Worm (Caenorhabditis elegans): Measurements from ENCODE around the gene srj-55.

Gene srj-55

DNA sequence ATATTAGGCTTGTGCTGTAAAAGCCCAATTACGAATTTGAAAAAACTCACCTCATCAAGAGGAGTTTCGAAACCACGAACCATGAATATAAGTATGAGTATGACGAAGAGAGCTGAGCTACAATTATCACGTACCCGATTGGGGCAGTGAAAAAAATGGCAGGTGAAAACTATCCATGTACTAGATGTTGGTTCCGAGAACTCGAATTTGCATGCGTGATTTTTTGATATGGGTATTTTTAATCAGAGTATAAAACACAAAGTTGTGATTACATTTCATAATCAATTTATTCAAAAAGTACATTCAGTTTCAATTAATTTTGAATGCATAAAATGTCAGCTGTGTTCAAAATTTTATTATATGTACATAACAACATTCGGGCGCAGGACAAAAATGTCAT lies 43.9 kb downstream of the srj-55 start, which contains the start of gene F54E2.9:
Gene F54E2.9 (minus strand): TSS at position 132 of the 400 bp plus-strand sequence.
- TF ChIP-seq unc-62 (GFP tag; optimal IDR thresholded peaks at IDR 0.05) = no peak
- TF ChIP-seq egl-27 (tag; optimal IDR thresholded peaks at IDR 0.05) = no peak
- TF ChIP-seq lin-39 (tag; optimal IDR thresholded peaks at IDR 0.05) = no peak
- TF ChIP-seq fos-1 (tag; optimal IDR thresholded peaks at IDR 0.05) = no peak
- TF ChIP-seq peb-1 (tag; optimal IDR thresholded peaks at IDR 0.05) = no peak
- no peak for TF ChIP-seq ztf-11 (tag; optimal IDR thresholded peaks at IDR 0.05)
- TF ChIP-seq ceh-16 (tag; optimal IDR thresholded peaks at IDR 0.05) = no peak
- no peak for TF ChIP-seq mdl-1 (tag; optimal IDR thresholded peaks at IDR 0.05)
- TF ChIP-seq Y55F3AM.14 (GFP tag; optimal IDR thresholded peaks at IDR 0.05) = no peak

DNA sequence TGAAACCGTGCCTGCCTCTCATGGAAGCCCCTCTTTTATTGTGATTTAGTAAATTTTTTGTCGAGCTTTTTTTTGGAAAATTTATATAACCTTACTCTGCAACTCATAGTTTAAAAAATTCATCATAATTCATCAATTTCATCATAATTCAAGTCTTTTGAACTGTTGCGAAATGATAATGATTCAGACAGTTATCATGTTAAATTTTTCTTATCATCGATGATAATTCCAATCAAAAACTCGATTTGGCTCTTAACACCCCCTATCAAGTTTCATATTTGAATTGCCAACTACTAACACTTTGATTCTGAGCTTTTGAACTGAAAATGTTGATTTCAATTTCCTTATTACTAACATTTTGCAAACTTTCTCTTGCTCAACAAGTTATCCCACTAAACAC lies 47.6 kb downstream of the srj-55 start, which contains the start of gene F54E2.1:
Gene F54E2.1 (plus strand): TSS at position 235 of the 400 bp plus-strand sequence.
- TF ChIP-seq elt-3 (tag; optimal IDR thresholded peaks at IDR 0.05) (no peak), fos-1 (tag; optimal IDR thresholded peaks at IDR 0.05) (peak; percentile 100), mbf-1 (tag; optimal IDR thresholded peaks at IDR 0.05) (no peak), ztf-1 (GFP tag; conservative IDR thresholded peaks at IDR 0.05) (no peak), crh-2 (tag; optimal IDR thresholded peaks at IDR 0.05) (peak; percentile 20), nhr-11 (tag; optimal IDR thresholded peaks at IDR 0.05) (no peak), mdl-1 (tag; optimal IDR thresholded peaks at IDR 0.05) (no peak), gmeb-1 (tag; optimal IDR thresholded peaks at IDR 0.05) (peak; percentile 29)

DNA sequence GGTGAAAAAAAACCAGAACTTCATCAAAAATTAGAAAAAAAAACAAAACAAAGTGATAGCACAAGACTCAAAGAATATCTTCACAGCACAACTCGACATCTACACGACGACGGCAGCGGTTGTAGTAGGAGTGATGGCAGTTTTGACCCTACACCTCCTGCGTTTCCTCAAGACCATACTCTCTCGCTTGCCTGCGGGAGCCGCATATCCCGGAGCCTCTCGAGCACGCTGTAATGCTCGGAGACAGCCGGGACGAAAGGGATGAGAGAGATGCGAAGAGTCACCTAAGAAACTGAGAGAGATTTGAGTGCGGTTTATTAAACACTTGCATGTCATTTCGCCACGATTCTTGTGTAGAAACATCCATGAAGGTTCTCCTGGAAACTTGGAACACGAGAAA lies 48.3 kb downstream of the srj-55 start:
- TF ChIP-seq lin-13 (GFP tag; optimal IDR thresholded peaks at IDR 0.05) (no peak), F13H6.1 (tag; optimal IDR thresholded peaks at IDR 0.05) (peak; percentile 33), sma-9 (GFP tag; optimal IDR thresholded peaks at IDR 0.05) (no peak), sma-9 (tag; optimal IDR thresholded peaks at IDR 0.05) (no peak), mab-5 (tag; optimal IDR thresholded peaks at IDR 0.05) (no peak), nhr-237 (tag; optimal IDR thresholded peaks at IDR 0.05) (no peak), sem-4 (tag; optimal IDR thresholded peaks at IDR 0.05) (no peak), nhr-23 (tag; optimal IDR thresholded peaks at IDR 0.05) (no peak), R02D3.7 (tag; optimal IDR thresholded peaks at IDR 0.05) (no peak), ceh-82 (tag; optimal IDR thresholded peaks at IDR 0.05) (no peak), dmd-4 (tag; optimal IDR thresholded peaks at IDR 0.05) (no peak), nhr-129 (tag; optimal IDR thresholded peaks at IDR 0.05) (peak; percentile 31), unc-39 (tag; optimal IDR thresholded peaks at IDR 0.05) (no peak), ztf-11 (tag; optimal IDR thresholded peaks at IDR 0.05) (no peak), ztf-1 (GFP tag; conservative IDR thresholded peaks at IDR 0.05) (no peak)

DNA sequence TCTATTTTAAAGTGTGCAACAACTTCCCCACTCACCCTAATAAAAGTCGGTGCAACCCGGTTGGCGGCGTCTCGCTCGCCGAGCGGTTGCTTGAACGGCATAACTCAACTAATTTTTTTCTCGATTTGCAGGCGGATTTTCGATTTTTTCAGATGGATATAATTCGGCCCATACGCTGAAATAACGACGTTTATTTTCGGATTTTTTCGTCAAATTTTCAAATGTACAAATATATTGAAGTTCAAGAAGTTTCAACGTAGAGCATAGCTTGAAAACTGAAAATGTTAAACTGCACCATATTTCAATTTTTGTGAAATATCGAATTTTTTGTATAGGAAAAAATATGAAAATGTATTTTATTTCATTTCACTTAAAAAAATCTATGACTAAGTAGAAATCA lies 50.0 kb downstream of the srj-55 start, which contains the start of gene ketn-1:
Gene ketn-1 (minus strand): TSS at position 101 of the 400 bp plus-strand sequence.
- TF ChIP-seq gmeb-1 (tag; optimal IDR thresholded peaks at IDR 0.05) (no peak), nhr-237 (tag; optimal IDR thresholded peaks at IDR 0.05) (no peak), unc-55 (GFP tag; optimal IDR thresholded peaks at IDR 0.05) (no peak)
